Worm (Caenorhabditis elegans) whole organism, L1 larva: ENCODE measurements around the gene unc-39.

ENCODE experiments used
- C04F5.9 ChIP-seq: sonication (generic microtip); optimal IDR thresholded peaks from 2 replicates; lab custom pipeline; 2016; ENCODE audit warnings: missing genetic modification characterization, missing compliant biosample characterization
- C16A3.4 ChIP-seq: fragments of 150-350 bp; optimal IDR thresholded peaks from 2 replicates; lab custom pipeline; 2014; ENCODE audit warnings: missing biosample characterization, missing genetic modification characterization
- Y116A8C.19 ChIP-seq: sonication (generic microtip); optimal IDR thresholded peaks from 2 replicates; lab custom pipeline; 2016; ENCODE audit warnings: missing compliant biosample characterization, missing genetic modification characterization, borderline replicate concordance
- aha-1 ChIP-seq: fragments of 150-350 bp; optimal IDR thresholded peaks from 2 replicates; lab custom pipeline; 2014; ENCODE audit warnings: missing biosample characterization, missing genetic modification characterization
- ama-1 ChIP-seq: fragments of 150-350 bp; optimal IDR thresholded peaks from 2 replicates; lab custom pipeline; 2014
- ceh-82 ChIP-seq, 3 experiments: fragments of 150-350 bp in 1 of 3; sonication (generic microtip) in 2 of 3; optimal IDR thresholded peaks; 2 replicates each; lab custom pipeline; 2014 to 2017; ENCODE audit warnings: missing biosample characterization in 3 of 3, missing genetic modification characterization in 3 of 3
- ceh-90 ChIP-seq: sonication (generic microtip); optimal IDR thresholded peaks from 2 replicates; lab custom pipeline; 2016; ENCODE audit warnings: missing genetic modification characterization, missing compliant biosample characterization
- ces-1 ChIP-seq: fragments of 150-350 bp; optimal IDR thresholded peaks from 2 replicates; lab custom pipeline; 2014; ENCODE audit warnings: missing biosample characterization, missing genetic modification reagents, missing genetic modification characterization
- dpl-1 ChIP-seq, 3 experiments: fragments of 150-350 bp in 2 of 3; sonication (generic microtip) in 1 of 3; optimal IDR thresholded peaks; 2 replicates each; lab custom pipeline; 2014 to 2017; ENCODE audit warnings: missing biosample characterization in 3 of 3, missing genetic modification characterization in 3 of 3, missing genetic modification reagents in 3 of 3
- efl-1 ChIP-seq, 4 experiments: fragments of 150-350 bp; optimal IDR thresholded peaks in 3 of 4; peaks in 1 of 4; 1 replicate in 1 of 4; 2 replicates in 3 of 4; lab custom pipeline; 2014; ENCODE audit warnings: missing biosample characterization in 2 of 4, missing genetic modification characterization in 2 of 4, missing genetic modification reagents in 2 of 4
- egl-13 ChIP-seq: sonication (generic microtip); optimal IDR thresholded peaks from 2 replicates; lab custom pipeline; 2016; ENCODE audit warnings: missing genotype, missing genetic modification reagents, missing genetic modification characterization, missing compliant biosample characterization
- egl-27 ChIP-seq, 2 experiments: fragments of 150-350 bp in 1 of 2; sonication (generic microtip); optimal IDR thresholded peaks; 3 replicates each; lab custom pipeline; 2017 to 2018; ENCODE audit warnings: missing biosample characterization in 2 of 2, missing genetic modification characterization in 2 of 2, missing genetic modification reagents in 2 of 2
- elt-2 ChIP-seq: sonication (generic microtip); optimal IDR thresholded peaks from 2 replicates; lab custom pipeline; 2016; ENCODE audit warnings: missing genetic modification characterization, mild to moderate bottlenecking, inconsistent platforms, missing compliant biosample characterization, missing genetic modification reagents
- fkh-4 ChIP-seq: sonication (generic microtip); optimal IDR thresholded peaks from 2 replicates; lab custom pipeline; 2016; ENCODE audit warnings: missing compliant biosample characterization, missing genetic modification characterization, borderline replicate concordance
- fkh-8 ChIP-seq: sonication (generic microtip); optimal IDR thresholded peaks from 2 replicates; lab custom pipeline; 2016; ENCODE audit warnings: mild to moderate bottlenecking, missing genetic modification characterization, missing compliant biosample characterization
- fos-1 ChIP-seq: fragments of 150-350 bp; optimal IDR thresholded peaks from 2 replicates; lab custom pipeline; 2014; ENCODE audit warnings: missing biosample characterization, missing genetic modification characterization
- hlh-4 ChIP-seq: sonication (generic microtip); optimal IDR thresholded peaks from 2 replicates; lab custom pipeline; 2016; ENCODE audit warnings: mild to moderate bottlenecking, missing genetic modification characterization, missing compliant biosample characterization
- irx-1 ChIP-seq: sonication (generic microtip); optimal IDR thresholded peaks from 2 replicates; lab custom pipeline; 2016; ENCODE audit warnings: missing genetic modification characterization, missing compliant biosample characterization
- isw-1 ChIP-seq: fragments of 200-800 bp; sonication (Bioruptor generic); IDR thresholded peaks from 2 replicates; pipeline ENCODE4 v1.3.6; 2022; ENCODE audit warnings: missing genetic modification characterization, missing compliant biosample characterization
- lin-13 ChIP-seq: fragments of 150-350 bp; optimal IDR thresholded peaks from 2 replicates; lab custom pipeline; 2014; ENCODE audit warnings: missing biosample characterization, missing genetic modification reagents, missing genetic modification characterization
- lin-35 ChIP-seq, 2 experiments: fragments of 150-350 bp; optimal IDR thresholded peaks; 2 replicates each; lab custom pipeline; 2014; ENCODE audit warnings: missing biosample characterization in 2 of 2, missing genetic modification characterization in 2 of 2, missing genetic modification reagents in 2 of 2
- lir-3 ChIP-seq: sonication (generic microtip); optimal IDR thresholded peaks from 2 replicates; lab custom pipeline; 2016; ENCODE audit warnings: mild to moderate bottlenecking, missing genetic modification characterization, moderate library complexity, missing compliant biosample characterization; ENCODE audit not compliant: poor library complexity
- lsy-2 ChIP-seq, 2 experiments: fragments of 150-350 bp; optimal IDR thresholded peaks; 2 replicates each; lab custom pipeline; 2014; ENCODE audit warnings: missing biosample characterization in 2 of 2, missing genetic modification characterization in 2 of 2
- mab-9 ChIP-seq: fragments of 200-800 bp; sonication (Bioruptor generic); IDR thresholded peaks from 2 replicates; pipeline ENCODE4 v1.3.6; 2022; ENCODE audit warnings: missing genetic modification reagents, missing genetic modification characterization, missing compliant biosample characterization
- mdl-1 ChIP-seq, 2 experiments: fragments of 150-350 bp; optimal IDR thresholded peaks; 2 replicates each; lab custom pipeline; 2014 to 2017; ENCODE audit warnings: missing biosample characterization in 2 of 2, missing genetic modification characterization in 2 of 2, inconsistent platforms in 1 of 2
- mef-2 ChIP-seq: fragments of 150-350 bp; optimal IDR thresholded peaks from 2 replicates; lab custom pipeline; 2014; ENCODE audit warnings: missing biosample characterization, missing genetic modification characterization
- nhr-11 ChIP-seq: fragments of 150-350 bp; optimal IDR thresholded peaks from 2 replicates; lab custom pipeline; 2014; ENCODE audit warnings: missing biosample characterization, missing genetic modification characterization
- nhr-20 ChIP-seq: sonication (generic microtip); optimal IDR thresholded peaks from 2 replicates; lab custom pipeline; 2016; ENCODE audit warnings: mild to moderate bottlenecking, missing genetic modification characterization, missing compliant biosample characterization
- nhr-28 ChIP-seq: fragments of 150-350 bp; optimal IDR thresholded peaks from 2 replicates; lab custom pipeline; 2014; ENCODE audit warnings: missing biosample characterization, missing genetic modification characterization
- nhr-47 ChIP-seq: sonication (generic microtip); optimal IDR thresholded peaks from 2 replicates; lab custom pipeline; 2016; ENCODE audit warnings: mild to moderate bottlenecking, missing genetic modification characterization, moderate library complexity, missing compliant biosample characterization
- nhr-77 ChIP-seq: fragments of 150-350 bp; optimal IDR thresholded peaks from 2 replicates; lab custom pipeline; 2014; ENCODE audit warnings: missing biosample characterization, missing genetic modification characterization
- nhr-84 ChIP-seq: sonication (generic microtip); optimal IDR thresholded peaks from 2 replicates; lab custom pipeline; 2017; ENCODE audit warnings: missing biosample characterization, missing genetic modification characterization
- nhr-85 ChIP-seq: sonication (generic microtip); peaks from one replicate; lab custom pipeline; 2016; ENCODE audit warnings: missing genetic modification characterization, inconsistent platforms, missing compliant biosample characterization
- pax-3 ChIP-seq: fragments of 200-800 bp; sonication (Bioruptor generic); optimal IDR thresholded peaks from 2 replicates; lab custom pipeline; 2018; ENCODE audit warnings: mild to moderate bottlenecking, missing genetic modification characterization, moderate library complexity, missing compliant biosample characterization
- pqm-1 ChIP-seq: sonication (generic microtip); optimal IDR thresholded peaks from 3 replicates; lab custom pipeline; 2017; ENCODE audit warnings: missing biosample characterization, missing genetic modification characterization
- rnt-1 ChIP-seq: sonication (generic microtip); optimal IDR thresholded peaks from 2 replicates; lab custom pipeline; 2016; ENCODE audit warnings: mild to moderate bottlenecking, missing genetic modification characterization, moderate library complexity, missing compliant biosample characterization
- skn-1 ChIP-seq: fragments of 150-350 bp; optimal IDR thresholded peaks from 2 replicates; lab custom pipeline; 2014; ENCODE audit warnings: missing biosample characterization, missing genetic modification characterization
- sox-4 ChIP-seq: sonication (generic microtip); optimal IDR thresholded peaks from 2 replicates; lab custom pipeline; 2016; ENCODE audit warnings: missing genetic modification characterization, missing compliant biosample characterization
- sptf-1 ChIP-seq: fragments of 150-350 bp; optimal IDR thresholded peaks from 2 replicates; lab custom pipeline; 2014; ENCODE audit warnings: missing biosample characterization, missing genetic modification characterization
- sup-37 ChIP-seq: fragments of 200-800 bp; sonication (Bioruptor generic); optimal IDR thresholded peaks from 2 replicates; lab custom pipeline; 2018; ENCODE audit warnings: mild to moderate bottlenecking, missing genetic modification characterization, missing compliant biosample characterization
- swsn-7 ChIP-seq: sonication (generic microtip); optimal IDR thresholded peaks from 2 replicates; lab custom pipeline; 2016; ENCODE audit warnings: missing genetic modification characterization, missing compliant biosample characterization
- tbx-2 ChIP-seq: sonication (generic microtip); optimal IDR thresholded peaks from 2 replicates; lab custom pipeline; 2016; ENCODE audit warnings: missing genetic modification characterization, missing compliant biosample characterization
- tlp-1 ChIP-seq: fragments of 150-350 bp; optimal IDR thresholded peaks from 2 replicates; lab custom pipeline; 2014; ENCODE audit warnings: missing biosample characterization, missing genetic modification characterization
- unc-86 ChIP-seq: sonication (generic microtip); optimal IDR thresholded peaks from 2 replicates; lab custom pipeline; 2016; ENCODE audit warnings: missing genetic modification characterization, missing compliant biosample characterization
- unc-98 ChIP-seq: fragments of 200-800 bp; sonication (Bioruptor generic); IDR thresholded peaks from 2 replicates; pipeline ENCODE4 v1.3.6; 2022; ENCODE audit warnings: missing genetic modification characterization, missing compliant biosample characterization
- vab-15 ChIP-seq: sonication (generic microtip); optimal IDR thresholded peaks from 2 replicates; lab custom pipeline; 2017; ENCODE audit warnings: missing genotype, mild to moderate bottlenecking, missing genetic modification characterization, missing compliant biosample characterization
- zag-1 ChIP-seq: fragments of 150-350 bp; optimal IDR thresholded peaks from 2 replicates; lab custom pipeline; 2014; ENCODE audit warnings: missing biosample characterization, missing genetic modification characterization
- zip-4 ChIP-seq: fragments of 200-800 bp; sonication (Bioruptor generic); optimal IDR thresholded peaks from 2 replicates; lab custom pipeline; 2018; ENCODE audit warnings: mild to moderate bottlenecking, missing genetic modification characterization, moderate library complexity, missing compliant biosample characterization
- ztf-11 ChIP-seq, 2 experiments: sonication (generic microtip); optimal IDR thresholded peaks; 2 replicates each; lab custom pipeline; 2016 to 2017; ENCODE audit warnings: missing genetic modification characterization in 2 of 2, missing biosample characterization in 1 of 2, missing compliant biosample characterization in 1 of 2
- ztf-4 ChIP-seq: fragments of 150-350 bp; optimal IDR thresholded peaks from 2 replicates; lab custom pipeline; 2014; ENCODE audit warnings: missing biosample characterization, missing genetic modification characterization

Gene unc-39

ce11 chrV:14414964-14415564 lies 42.2 kb downstream of the unc-39 start, which contains the start of the genes nxf-1 and C15H11.11 (continued):
- TF ChIP-seq lin-35 (GFP tag; optimal IDR thresholded peaks at IDR 0.05; lab: Kevin White, UChicago) (peak; percentile 63 to 79), irx-1 (tag; lab: Kevin White, UChicago) (peak; percentile 49), egl-27 (tag; optimal IDR thresholded peaks at IDR 0.05; lab: Kevin White, UChicago) (no peak), ceh-90 (no peak), egl-13 (tag; lab: Kevin White, UChicago) (peak; percentile 4), lir-3 (tag; lab: Kevin White, UChicago) (peak; percentile 14), zag-1 (tag; lab: Kevin White, UChicago) (no peak), nhr-85 (tag; lab: Kevin White, UChicago) (peak; percentile 79), fos-1 (peak; percentile 11), ztf-11 (tag; optimal IDR thresholded peaks at IDR 0.05; lab: Kevin White, UChicago) (no peak), lsy-2 (tag; optimal IDR thresholded peaks at IDR 0.05; lab: Kevin White, UChicago) (peak; percentile 78 to 79), swsn-7 (peak; percentile 80), elt-2 (tag; lab: Kevin White, UChicago) (peak; percentile 87), ces-1 (GFP tag; lab: Kevin White, UChicago) (no peak), mab-9 (no peak), skn-1 (tag; lab: Kevin White, UChicago) (peak; percentile 11), ama-1 (lab: Kevin White, UChicago) (no peak), fkh-4 (no peak), tlp-1 (tag; lab: Kevin White, UChicago) (no peak), hlh-4 (tag; lab: Kevin White, UChicago) (no peak), isw-1 (GFP tag; lab: Robert Waterston, UW) (peak; percentile 37; the same call in 1 of the 2 replicates), nhr-47 (tag; lab: Kevin White, UChicago) (peak; percentile 85), lin-13 (GFP tag; lab: Kevin White, UChicago) (peak; percentile 64), sup-37 (peak; percentile 17), vab-15 (tag; lab: Kevin White, UChicago) (no peak), unc-98 (0 out of 2 replicates have a peak, but pooled peaks have one; percentile 9), sox-4 (tag; lab: Kevin White, UChicago) (peak; percentile 1), unc-86 (tag; lab: Kevin White, UChicago) (peak; percentile 72), mdl-1 (tag; optimal IDR thresholded peaks at IDR 0.05; lab: Kevin White, UChicago) (peak in 1 of 2 experiments; percentile 74), C16A3.4 (tag; lab: Kevin White, UChicago) (peak; percentile 62), sptf-1 (tag; lab: Kevin White, UChicago) (no peak), efl-1 (optimal IDR thresholded peaks at IDR 0.05; lab: Kevin White, UChicago) (peak; percentile 69 to 77), efl-1 (GFP tag; optimal IDR thresholded peaks at IDR 0.05 in 1 of 2; lab: Kevin White, UChicago) (peak; percentile 75 to 97), aha-1 (no peak), mef-2 (no peak), fkh-8 (tag; lab: Kevin White, UChicago) (peak; percentile 24), dpl-1 (GFP tag; optimal IDR thresholded peaks at IDR 0.05; lab: Kevin White, UChicago) (peak; percentile 59 to 78 (median 77)), nhr-77 (tag; lab: Kevin White, UChicago) (no peak), nhr-20 (tag; lab: Kevin White, UChicago) (peak; percentile 83), nhr-11 (peak; percentile 22), rnt-1 (tag; lab: Kevin White, UChicago) (peak; percentile 68), pax-3 (peak; percentile 49), pqm-1 (tag; lab: Kevin White, UChicago) (no peak), tbx-2 (tag; lab: Kevin White, UChicago) (peak; percentile 74), zip-4 (GFP tag; lab: Kevin White, UChicago) (peak; percentile 68), ceh-82 (tag; optimal IDR thresholded peaks at IDR 0.05; lab: Kevin White, UChicago) (peak; percentile 50 to 64 (median 51)), nhr-28 (tag; lab: Kevin White, UChicago) (no peak), C04F5.9 (no peak), ztf-4 (no peak), nhr-84 (tag; lab: Kevin White, UChicago) (no peak), Y116A8C.19 (tag; lab: Kevin White, UChicago) (no peak)
